Worm (Caenorhabditis elegans) whole organism, late embryonic: ENCODE measurements around the gene vamp-8.

Experiments
- C08G9.2 ChIP-seq: sonication (generic microtip); optimal IDR thresholded peaks from 2 replicates; lab custom pipeline; 2016; ENCODE audit warnings: mild to moderate bottlenecking, missing genetic modification characterization, moderate library complexity, missing compliant biosample characterization
- C38D4.7 ChIP-seq: fragments of 200-800 bp; sonication (Bioruptor generic); optimal IDR thresholded peaks from 2 replicates; lab custom pipeline; 2018; ENCODE audit warnings: mild to moderate bottlenecking, missing genetic modification characterization, moderate library complexity, missing compliant biosample characterization
- Y22D7AL.16 ChIP-seq: sonication (generic microtip); optimal IDR thresholded peaks from 2 replicates; lab custom pipeline; 2016; ENCODE audit warnings: missing genetic modification characterization, missing compliant biosample characterization
- ceh-18 ChIP-seq: sonication (generic microtip); optimal IDR thresholded peaks from 2 replicates; lab custom pipeline; 2016; ENCODE audit warnings: missing genetic modification characterization, missing compliant biosample characterization
- ceh-2 ChIP-seq: sonication (generic microtip); optimal IDR thresholded peaks from 2 replicates; lab custom pipeline; 2016; ENCODE audit warnings: missing genotype, missing genetic modification characterization, missing compliant biosample characterization
- ceh-22 ChIP-seq: sonication (generic microtip); optimal IDR thresholded peaks from 2 replicates; lab custom pipeline; 2017; ENCODE audit warnings: missing biosample characterization, missing genetic modification characterization
- ceh-24 ChIP-seq: sonication (generic microtip); optimal IDR thresholded peaks from 2 replicates; lab custom pipeline; 2016; ENCODE audit warnings: mild to moderate bottlenecking, missing genetic modification characterization, missing compliant biosample characterization
- ceh-30 ChIP-seq: fragments of 150-350 bp; optimal IDR thresholded peaks from 2 replicates; lab custom pipeline; 2014; ENCODE audit warnings: missing biosample characterization, missing genetic modification characterization
- ceh-45 ChIP-seq: fragments of 200-800 bp; sonication (Bioruptor generic); IDR thresholded peaks from 2 replicates; pipeline ENCODE4 v1.3.6; 2022; ENCODE audit warnings: missing genetic modification reagents, missing genetic modification characterization, missing compliant biosample characterization
- che-1 ChIP-seq: sonication (generic microtip); optimal IDR thresholded peaks from 2 replicates; lab custom pipeline; 2016; ENCODE audit warnings: mild to moderate bottlenecking, missing genetic modification characterization, missing compliant biosample characterization
- dmd-4 ChIP-seq: sonication (generic microtip); optimal IDR thresholded peaks from 2 replicates; lab custom pipeline; 2016; ENCODE audit warnings: borderline replicate concordance, missing genetic modification characterization, missing compliant biosample characterization
- elt-2 ChIP-seq: sonication (generic microtip); optimal IDR thresholded peaks from 2 replicates; lab custom pipeline; 2016; ENCODE audit warnings: missing genetic modification reagents, missing genetic modification characterization, missing compliant biosample characterization
- eyg-1 ChIP-seq: sonication (generic microtip); optimal IDR thresholded peaks from 2 replicates; lab custom pipeline; 2016; ENCODE audit warnings: missing genotype, missing genetic modification characterization, missing compliant biosample characterization
- fax-1 ChIP-seq: sonication (generic microtip); optimal IDR thresholded peaks from 2 replicates; lab custom pipeline; 2016; ENCODE audit warnings: missing genotype, missing genetic modification characterization, missing compliant biosample characterization
- gmeb-2 ChIP-seq: sonication (generic microtip); optimal IDR thresholded peaks from 2 replicates; lab custom pipeline; 2016; ENCODE audit warnings: missing genetic modification characterization, inconsistent platforms, missing compliant biosample characterization
- hlh-13 ChIP-seq: fragments of 200-800 bp; sonication (Bioruptor generic); optimal IDR thresholded peaks from 2 replicates; lab custom pipeline; 2018; ENCODE audit warnings: mild to moderate bottlenecking, missing genetic modification characterization, missing compliant biosample characterization
- hlh-30 ChIP-seq: sonication (generic microtip); optimal IDR thresholded peaks from 2 replicates; lab custom pipeline; 2017; ENCODE audit warnings: antibody characterized with exemption, missing genetic modification characterization, missing compliant biosample characterization; ENCODE audit not compliant: insufficient read depth
- hlh-8 ChIP-seq: sonication (generic microtip); optimal IDR thresholded peaks from 2 replicates; lab custom pipeline; 2016; ENCODE audit warnings: missing genotype, missing genetic modification characterization, missing compliant biosample characterization
- lim-6 ChIP-seq: sonication (generic microtip); optimal IDR thresholded peaks from 2 replicates; lab custom pipeline; 2016; ENCODE audit warnings: missing genetic modification characterization, missing compliant biosample characterization
- lin-11 ChIP-seq: fragments of 200-800 bp; sonication (Bioruptor generic); optimal IDR thresholded peaks from 2 replicates; lab custom pipeline; 2018; ENCODE audit warnings: mild to moderate bottlenecking, missing genetic modification characterization, missing compliant biosample characterization
- nfya-1 ChIP-seq: sonication (generic microtip); optimal IDR thresholded peaks from 2 replicates; lab custom pipeline; 2017; ENCODE audit warnings: missing genetic modification characterization, mild to moderate bottlenecking, missing compliant biosample characterization, antibody characterized with exemption, moderate library complexity
- pag-3 ChIP-seq: sonication (generic microtip); optimal IDR thresholded peaks from 2 replicates; lab custom pipeline; 2016; ENCODE audit warnings: missing compliant biosample characterization, missing genetic modification characterization, borderline replicate concordance
- pat-9 ChIP-seq: fragments of 200-800 bp; sonication (Bioruptor generic); optimal IDR thresholded peaks from 2 replicates; lab custom pipeline; 2018; ENCODE audit warnings: mild to moderate bottlenecking, missing genetic modification characterization, moderate library complexity, missing compliant biosample characterization
- pax-1 ChIP-seq: fragments of 150-350 bp; optimal IDR thresholded peaks from 2 replicates; lab custom pipeline; 2014; ENCODE audit warnings: missing biosample characterization, missing genetic modification characterization
- pha-2 ChIP-seq: sonication (generic microtip); optimal IDR thresholded peaks from 2 replicates; lab custom pipeline; 2017; ENCODE audit warnings: mild to moderate bottlenecking, missing genetic modification characterization, missing compliant biosample characterization
- pros-1 ChIP-seq: fragments of 150-350 bp; optimal IDR thresholded peaks from 2 replicates; lab custom pipeline; 2014; ENCODE audit warnings: missing biosample characterization, missing genetic modification reagents, missing genetic modification characterization
- rnt-1 ChIP-seq: sonication (generic microtip); optimal IDR thresholded peaks from 2 replicates; lab custom pipeline; 2016; ENCODE audit warnings: missing genetic modification characterization, missing compliant biosample characterization
- sox-2 ChIP-seq: fragments of 200-800 bp; sonication (Bioruptor generic); IDR thresholded peaks from 2 replicates; pipeline ENCODE4 v1.3.6; 2022; ENCODE audit warnings: missing genetic modification reagents, missing genetic modification characterization, missing compliant biosample characterization
- sox-4 ChIP-seq: sonication (generic microtip); optimal IDR thresholded peaks from 2 replicates; lab custom pipeline; 2017; ENCODE audit warnings: mild to moderate bottlenecking, missing genetic modification characterization, inconsistent platforms, missing compliant biosample characterization
- syd-9 ChIP-seq: sonication (generic microtip); optimal IDR thresholded peaks from 2 replicates; lab custom pipeline; 2016; ENCODE audit warnings: mild to moderate bottlenecking, missing genetic modification characterization, moderate library complexity, missing compliant biosample characterization
- tbx-7 ChIP-seq: sonication (generic microtip); optimal IDR thresholded peaks from 2 replicates; lab custom pipeline; 2016; ENCODE audit warnings: missing genotype, missing genetic modification characterization, missing compliant biosample characterization
- unc-3 ChIP-seq, 2 experiments: fragments of 200-800 bp in 1 of 2; sonication (Bioruptor generic) in 1 of 2; sonication (generic microtip) in 1 of 2; conservative IDR thresholded peaks in 1 of 2; optimal IDR thresholded peaks in 1 of 2; 2 replicates each; pipeline versions ENCODE4 v1.3.6 to Lab custom; 2016 to 2022; ENCODE audit warnings: missing compliant biosample characterization in 2 of 2, missing genetic modification characterization in 2 of 2, missing genetic modification reagents in 1 of 2
- unc-42 ChIP-seq: sonication (generic microtip); optimal IDR thresholded peaks from 2 replicates; lab custom pipeline; 2016; ENCODE audit warnings: missing genotype, missing genetic modification characterization, missing compliant biosample characterization
- unc-55 ChIP-seq: sonication (generic microtip); optimal IDR thresholded peaks from 2 replicates; lab custom pipeline; 2017; ENCODE audit warnings: missing biosample characterization, missing genetic modification reagents, missing genetic modification characterization
- unc-86 ChIP-seq: sonication (generic microtip); optimal IDR thresholded peaks from 2 replicates; lab custom pipeline; 2016; ENCODE audit warnings: missing genetic modification characterization, missing compliant biosample characterization
- zip-5 ChIP-seq: sonication (generic microtip); optimal IDR thresholded peaks from 2 replicates; lab custom pipeline; 2016; ENCODE audit warnings: missing genetic modification characterization, missing compliant biosample characterization
- ztf-16 ChIP-seq: sonication (generic microtip); optimal IDR thresholded peaks from 2 replicates; lab custom pipeline; 2017; ENCODE audit warnings: missing genetic modification characterization, missing compliant biosample characterization

vamp-8 gene

DNA sequence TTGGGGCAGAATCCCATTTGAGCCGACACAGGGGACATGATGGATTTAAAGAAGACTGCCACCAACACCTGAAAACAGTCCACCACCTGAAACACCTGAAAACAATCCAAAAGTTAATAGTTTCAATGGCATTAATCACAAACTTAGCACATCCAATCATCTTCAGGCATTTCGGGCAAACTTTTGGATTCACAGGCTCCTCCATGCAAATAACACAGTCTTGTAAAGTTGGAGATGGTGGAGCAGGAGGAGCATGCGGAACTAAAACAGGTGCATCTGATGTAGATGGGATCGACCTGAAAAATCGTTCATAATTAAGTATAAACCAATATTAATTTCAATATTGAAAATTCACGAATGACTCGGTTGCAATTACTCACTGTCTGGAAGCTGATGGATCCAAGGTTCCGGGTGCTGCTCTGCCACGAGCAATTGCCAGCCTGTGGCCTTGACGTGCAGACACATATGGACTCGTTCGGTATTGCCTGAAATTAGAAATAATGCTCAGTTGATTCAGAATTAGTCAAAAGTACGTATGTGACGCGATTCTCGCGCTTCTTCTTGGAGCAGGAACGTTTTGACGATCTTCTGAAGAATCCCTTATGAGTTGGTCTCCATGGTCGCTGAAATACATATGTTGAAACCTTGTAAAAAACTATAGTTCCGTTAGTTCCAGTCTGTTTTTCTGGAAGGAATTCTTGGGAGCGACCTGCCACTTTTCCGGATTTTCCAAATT is 30.4 kb downstream of the vamp-8 start:
- TF ChIP-seq fax-1 (tag; lab: Kevin White, UChicago) (no peak), pat-9 (tag; lab: Kevin White, UChicago) (no peak), eyg-1 (tag; lab: Kevin White, UChicago) (no peak), pha-2 (tag; lab: Kevin White, UChicago) (no peak), unc-42 (tag; lab: Kevin White, UChicago) (no peak), ceh-18 (tag; lab: Kevin White, UChicago) (no peak)

DNA sequence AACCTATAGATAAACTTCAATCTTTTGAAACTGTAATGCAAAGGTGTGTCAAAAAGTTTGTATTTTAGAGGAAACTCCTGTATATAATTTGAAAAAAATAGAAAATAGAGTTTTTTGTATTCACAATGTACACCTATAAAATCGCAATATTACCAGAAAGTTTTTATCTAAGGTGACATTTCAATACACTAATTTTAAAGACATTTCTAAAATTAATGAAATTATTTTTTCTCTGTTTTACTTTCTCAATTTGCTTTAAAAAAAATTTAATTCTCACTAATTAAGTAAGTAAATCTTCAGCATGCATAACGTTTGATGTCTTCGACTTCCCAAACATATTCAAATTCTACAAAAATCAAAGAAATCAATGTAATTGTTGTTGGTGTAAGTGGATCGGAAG is 37.4 kb downstream of the vamp-8 start, which contains the start of gene rga-5:
Gene rga-5, plus strand, starts transcription at position 301 of the 400 bp plus-strand sequence.
- TF ChIP-seq tbx-7 (tag; lab: Kevin White, UChicago) = no peak
- no peak for TF ChIP-seq pros-1 (tag; lab: Kevin White, UChicago)
- TF ChIP-seq hlh-30 (tag; lab: Kevin White, UChicago) = no peak
- no peak for TF ChIP-seq ceh-24 (tag; lab: Kevin White, UChicago)
- no peak for TF ChIP-seq pat-9 (tag; lab: Kevin White, UChicago)
- no peak for TF ChIP-seq dmd-4 (tag; lab: Kevin White, UChicago)
- TF ChIP-seq zip-5 (tag; lab: Kevin White, UChicago) = no peak
- TF ChIP-seq che-1 (tag; lab: Kevin White, UChicago) = no peak
- no peak for TF ChIP-seq ceh-22
- TF ChIP-seq lim-6 (tag; lab: Kevin White, UChicago) = no peak
- no peak for TF ChIP-seq syd-9
- TF ChIP-seq ceh-45 (GFP tag; lab: Robert Waterston, UW) = no peak
- TF ChIP-seq sox-4 (tag; lab: Kevin White, UChicago) = no peak
- no peak for TF ChIP-seq C08G9.2 (tag; lab: Kevin White, UChicago)
- TF ChIP-seq C38D4.7 (GFP tag; lab: Kevin White, UChicago) = no peak
- TF ChIP-seq hlh-13 = no peak
- no peak for TF ChIP-seq pag-3
- TF ChIP-seq Y22D7AL.16 (tag; lab: Kevin White, UChicago) = no peak
- no peak for TF ChIP-seq unc-86 (tag; lab: Kevin White, UChicago)
- no peak for TF ChIP-seq pax-1

DNA sequence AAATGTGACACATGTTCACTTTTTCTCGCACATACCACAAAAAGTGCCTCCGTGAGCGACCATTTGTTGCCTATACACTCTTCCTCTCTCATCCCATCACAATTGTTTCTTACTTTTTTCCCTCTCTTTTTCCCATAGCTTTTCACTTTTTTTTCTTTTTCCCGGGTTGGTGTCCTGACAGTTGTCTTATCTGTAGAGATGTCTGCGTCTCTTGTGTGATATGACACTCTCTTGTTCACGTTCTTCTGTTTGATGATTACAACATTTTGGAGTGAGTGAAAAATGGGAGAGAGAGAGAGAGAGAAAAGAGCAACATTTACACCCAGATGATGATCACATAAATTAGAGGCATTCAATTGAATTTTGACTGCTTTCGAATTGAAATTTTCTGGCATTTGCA is 38.6 kb downstream of the vamp-8 start:
- TF ChIP-seq elt-2 (tag; lab: Kevin White, UChicago) = peak; percentile 39
- TF ChIP-seq ceh-18 (tag; lab: Kevin White, UChicago) = peak; percentile 82
- TF ChIP-seq nfya-1 = peak; percentile 50
- TF ChIP-seq rnt-1 (tag; lab: Kevin White, UChicago) = peak; percentile 19
- TF ChIP-seq unc-55 = peak; percentile 84
- TF ChIP-seq hlh-8 (tag; lab: Kevin White, UChicago) = no peak

DNA sequence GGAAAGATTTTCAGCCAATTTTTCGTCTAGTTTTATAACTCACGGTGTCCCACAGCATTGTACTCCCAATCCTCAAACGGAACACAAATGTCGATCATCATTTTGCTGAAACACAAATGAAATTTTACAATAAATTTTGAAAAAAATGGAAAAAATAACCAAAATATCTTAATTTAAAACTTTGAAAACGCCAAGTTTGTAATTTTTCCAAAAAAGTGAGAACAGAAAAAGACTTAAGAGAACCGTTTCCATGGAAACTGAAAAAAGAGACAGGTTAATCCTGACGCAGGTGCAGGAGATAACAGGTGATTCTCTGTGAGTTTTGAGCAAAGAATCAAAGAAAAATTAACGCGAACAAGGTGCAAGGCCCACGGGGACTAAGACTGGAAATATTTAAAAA is 44.1 kb downstream of the vamp-8 start, which contains the start of gene Y45F10D.15:
Gene Y45F10D.15, minus strand, starts transcription at position 101 of the 400 bp plus-strand sequence.
- TF ChIP-seq sox-4 (tag; lab: Kevin White, UChicago) = no peak
- TF ChIP-seq sox-2 (GFP tag; lab: Robert Waterston, UW) = no peak
- TF ChIP-seq lin-11 (tag; lab: Kevin White, UChicago) = no peak
- no peak for TF ChIP-seq pax-1
- TF ChIP-seq pha-2 (tag; lab: Kevin White, UChicago) = no peak
- no peak for TF ChIP-seq ztf-16 (tag; lab: Kevin White, UChicago)
- no peak for TF ChIP-seq unc-3 (GFP tag; conservative IDR thresholded peaks at IDR 0.05; lab: Robert Waterston, UW)
- TF ChIP-seq unc-3 (tag; optimal IDR thresholded peaks at IDR 0.05; lab: Kevin White, UChicago) = no peak
- TF ChIP-seq gmeb-2 = no peak
- no peak for TF ChIP-seq elt-2 (tag; lab: Kevin White, UChicago)
- TF ChIP-seq ceh-30 (tag; lab: Kevin White, UChicago) = no peak
- no peak for TF ChIP-seq ceh-2 (tag; lab: Kevin White, UChicago)
- no peak for TF ChIP-seq hlh-13
